Fruit fly (Drosophila melanogaster): Measurements from ENCODE around the gene Ssl1.

The Ssl1 gene

dm6 chr3L:22909914-22910541 is 31.1 kb downstream of the Ssl1 start, which contains the start of gene CG12768:
Gene CG12768, plus strand, starts transcription at chr3L:22910491.
- TF ChIP-seq mld (GFP tag; IDR thresholded peaks at IDR 0.05; ENCODE audit: partially characterized antibody) (no peak), CG1792 (GFP tag; optimal IDR thresholded peaks at IDR 0.05) (no peak), CG8478 (optimal IDR thresholded peaks at IDR 0.05) (no peak), CG2889 (GFP tag; IDR thresholded peaks at IDR 0.05) (no peak), pita (GFP tag; optimal IDR thresholded peaks at IDR 0.05) (no peak), CG17912 (GFP tag; optimal IDR thresholded peaks at IDR 0.05) (no peak), knrl (GFP tag; IDR thresholded peaks at IDR 0.05; ENCODE audit: partially characterized antibody) (no peak), ranshi (GFP tag; IDR thresholded peaks at IDR 0.05) (no peak), lbe (GFP tag; optimal IDR thresholded peaks at IDR 0.05) (no peak), CG5180 (GFP tag; optimal IDR thresholded peaks at IDR 0.05) (no peak), Xbp1 (GFP tag; optimal IDR thresholded peaks at IDR 0.05) (no peak), hb (GFP tag; IDR thresholded peaks at IDR 0.05; ENCODE audit: partially characterized antibody) (no peak), yki (optimal IDR thresholded peaks at IDR 0.05) (peak; percentile 74), CG4730 (GFP tag; IDR thresholded peaks at IDR 0.05) (no peak), CG10267 (tag; optimal IDR thresholded peaks at IDR 0.05) (peak; percentile 43), NC2α (GFP tag; optimal IDR thresholded peaks at IDR 0.05) (no peak), Aef1 (GFP tag; IDR thresholded peaks at IDR 0.05) (no peak), CG12942 (GFP tag; optimal IDR thresholded peaks at IDR 0.05) (no peak), Gug (GFP tag; IDR thresholded peaks at IDR 0.05) (no peak), CG6254 (GFP tag; optimal IDR thresholded peaks at IDR 0.05) (no peak), CG7556 (GFP tag; optimal IDR thresholded peaks at IDR 0.05) (peak; percentile 44), CG11723 (GFP tag; optimal IDR thresholded peaks at IDR 0.05) (no peak), CG43689 (GFP tag; IDR thresholded peaks at IDR 0.05) (no peak), H2.0 (GFP tag; IDR thresholded peaks at IDR 0.05) (no peak), Ada2b (GFP tag; IDR thresholded peaks at IDR 0.05) (no peak), sr (GFP tag; IDR thresholded peaks at IDR 0.05) (peak; percentile 84), HLH54F (GFP tag; optimal IDR thresholded peaks at IDR 0.05) (no peak), fu2 (GFP tag; optimal IDR thresholded peaks at IDR 0.05) (no peak), chinmo (GFP tag; IDR thresholded peaks at IDR 0.05; ENCODE audit: partially characterized antibody) (no peak), fd102C (GFP tag; optimal IDR thresholded peaks at IDR 0.05) (no peak), CG31441 (GFP tag; IDR thresholded peaks at IDR 0.05) (peak; percentile 43; the same call in 1 of the 2 replicates), nmo (GFP tag; optimal IDR thresholded peaks at IDR 0.05) (peak; percentile 33), trh (GFP tag; optimal IDR thresholded peaks at IDR 0.05) (no peak), Bteb2 (GFP tag; optimal IDR thresholded peaks at IDR 0.05) (no peak), CG12071 (GFP tag; optimal IDR thresholded peaks at IDR 0.05) (no peak), jigr1 (GFP tag; IDR thresholded peaks at IDR 0.05) (no peak), CG10431 (GFP tag; optimal IDR thresholded peaks at IDR 0.05) (no peak), gfzf (GFP tag; optimal IDR thresholded peaks at IDR 0.05) (no peak), Sin3A (optimal IDR thresholded peaks at IDR 0.05) (no peak), CG6175 (GFP tag; IDR thresholded peaks at IDR 0.05) (no peak), grn (GFP tag; optimal IDR thresholded peaks at IDR 0.05) (no peak), CG11560 (tag; IDR thresholded peaks at IDR 0.05) (no peak), Nf-YB (GFP tag; optimal IDR thresholded peaks at IDR 0.05) (peak; percentile 8), Hey (tag; optimal IDR thresholded peaks at IDR 0.05) (no peak), bsh (GFP tag; optimal IDR thresholded peaks at IDR 0.05) (peak in 1 of 2 experiments; percentile 13), ci (GFP tag; IDR thresholded peaks at IDR 0.05) (no peak), run (tag; optimal IDR thresholded peaks at IDR 0.05) (no peak), Kr (GFP tag; optimal IDR thresholded peaks at IDR 0.05) (no peak), NC2β (GFP tag; optimal IDR thresholded peaks at IDR 0.05) (no peak), salm (tag; optimal IDR thresholded peaks at IDR 0.05) (no peak), Antp (GFP tag; optimal IDR thresholded peaks at IDR 0.05) (no peak), CG11247 (GFP tag; IDR thresholded peaks at IDR 0.05) (no peak)
